Worm (Caenorhabditis elegans) whole organism, L4 larva: ENCODE measurements around the gene C38C6.3.

Experiments
- Y48G9A.11 ChIP-seq: fragments of 200-800 bp; sonication (Bioruptor generic); IDR thresholded peaks from 2 replicates; pipeline ENCODE4 v1.3.6; 2022; ENCODE audit warnings: missing genetic modification reagents, missing genetic modification characterization, missing compliant biosample characterization
- Y75B8A.6 ChIP-seq: fragments of 200-800 bp; sonication (Bioruptor generic); IDR thresholded peaks from 2 replicates; pipeline ENCODE4 v1.3.6; 2022; ENCODE audit warnings: missing genetic modification reagents, missing genetic modification characterization, missing compliant biosample characterization
- ces-1 ChIP-seq: fragments of 150-350 bp; sonication (generic microtip); optimal IDR thresholded peaks from 4 replicates; lab custom pipeline; 2014; ENCODE audit warnings: missing biosample characterization, missing genetic modification reagents, missing genetic modification characterization
- egl-43 ChIP-seq: fragments of 200-800 bp; sonication (Bioruptor generic); IDR thresholded peaks from 2 replicates; pipeline ENCODE4 v1.3.6; 2022; ENCODE audit warnings: missing genetic modification reagents, missing genetic modification characterization, missing compliant biosample characterization
- lin-15B ChIP-seq: fragments of 150-350 bp; sonication (generic microtip); optimal IDR thresholded peaks from 3 replicates; lab custom pipeline; 2014; ENCODE audit warnings: missing biosample characterization, missing genetic modification characterization
- nhr-102 ChIP-seq: sonication (generic microtip); optimal IDR thresholded peaks from 2 replicates; lab custom pipeline; 2016; ENCODE audit warnings: mild to moderate bottlenecking, missing genetic modification characterization, moderate library complexity, missing compliant biosample characterization

ce11 chrII:14666274-14666673 lies 33.4 kb downstream of the C38C6.3 start:
- TF ChIP-seq lin-15B (tag; lab: Kevin White, UChicago) (no peak), Y48G9A.11 (GFP tag; lab: Robert Waterston, UW) (no peak), Y75B8A.6 (GFP tag; lab: Robert Waterston, UW) (no peak), nhr-102 (no peak), egl-43 (no peak), ces-1 (GFP tag; lab: Kevin White, UChicago) (no peak)
